Fruit fly (Drosophila melanogaster): ENCODE results near the gene CG10165.

DNA sequence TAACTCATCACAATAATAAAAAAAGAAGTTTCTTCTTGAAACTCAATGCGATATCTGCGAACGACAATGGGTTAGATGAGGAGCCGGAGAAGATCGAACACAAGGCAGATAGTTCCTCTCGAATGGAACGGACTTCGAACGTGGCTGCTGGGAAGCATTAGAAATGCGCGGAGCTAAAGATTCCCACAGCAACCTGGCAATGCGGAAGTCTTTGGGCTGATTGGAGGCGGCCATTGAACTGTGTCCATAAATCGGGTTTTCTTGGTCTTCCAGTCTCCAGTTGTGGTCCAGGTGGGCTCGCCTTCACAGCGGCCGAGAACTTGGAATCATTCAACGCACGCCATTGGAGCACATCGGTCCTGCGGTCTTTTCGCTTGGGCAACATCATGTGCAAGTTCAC is 10.2 kb upstream of the CG10165 start, which contains the start of gene CG13081:
- no peak for TF ChIP-seq Hr39 (GFP tag; optimal IDR thresholded peaks at IDR 0.05)
- TF ChIP-seq fd59A (GFP tag; optimal IDR thresholded peaks at IDR 0.05), result no peak
- no peak for TF ChIP-seq CG8319 (GFP tag; optimal IDR thresholded peaks at IDR 0.05)
- TF ChIP-seq CG16779 (tag; optimal IDR thresholded peaks at IDR 0.05), result no peak

All from whole organism, prepupa.